Worm (Caenorhabditis elegans) whole organism, midembryonic: ENCODE measurements around the gene fbxa-201.

Experiments used
- T22C8.4 ChIP-seq: fragments of 200-800 bp; sonication (Bioruptor generic); IDR thresholded peaks from 2 replicates; pipeline ENCODE4 v1.3.6; 2022; ENCODE audit warnings: missing genetic modification characterization, missing compliant biosample characterization
- cog-1 ChIP-seq: sonication (generic microtip); optimal IDR thresholded peaks from 2 replicates; lab custom pipeline; 2016; ENCODE audit warnings: missing genetic modification characterization, missing compliant biosample characterization
- flt-1 ChIP-seq: fragments of 200-800 bp; sonication (Bioruptor generic); IDR thresholded peaks from 2 replicates; pipeline ENCODE4 v1.3.6; 2022; ENCODE audit warnings: missing genetic modification characterization, missing compliant biosample characterization
- klf-2 ChIP-seq: fragments of 200-800 bp; sonication (Bioruptor generic); conservative IDR thresholded peaks from 2 replicates; pipeline ENCODE4 v1.3.6; 2022; ENCODE audit warnings: missing genetic modification reagents, missing genetic modification characterization, missing compliant biosample characterization
- med-1 ChIP-seq: sonication (generic microtip); optimal IDR thresholded peaks from 2 replicates; lab custom pipeline; 2017; ENCODE audit warnings: missing genetic modification characterization, mild to moderate bottlenecking, missing compliant biosample characterization, antibody characterized with exemption, missing genetic modification reagents; ENCODE audit not compliant: insufficient read depth
- ref-1 ChIP-seq: fragments of 200-800 bp; sonication (Bioruptor generic); conservative IDR thresholded peaks from 2 replicates; pipeline ENCODE4 v1.3.6; 2022; ENCODE audit warnings: missing genetic modification reagents, missing genetic modification characterization, missing compliant biosample characterization
- tab-1 ChIP-seq: fragments of 200-800 bp; sonication (Bioruptor generic); IDR thresholded peaks from 2 replicates; pipeline ENCODE4 v1.3.6; 2022; ENCODE audit warnings: missing genetic modification characterization, missing compliant biosample characterization
- ztf-23 ChIP-seq: fragments of 200-800 bp; sonication (Bioruptor generic); IDR thresholded peaks from 2 replicates; pipeline ENCODE4 v1.3.6; 2022; ENCODE audit warnings: missing genetic modification reagents, missing genetic modification characterization, missing compliant biosample characterization
- ztf-29 ChIP-seq: fragments of 200-800 bp; sonication (Bioruptor generic); IDR thresholded peaks from 2 replicates; pipeline ENCODE4 v1.3.6; 2022; ENCODE audit warnings: missing genetic modification reagents, missing genetic modification characterization, missing compliant biosample characterization

The fbxa-201 gene

DNA sequence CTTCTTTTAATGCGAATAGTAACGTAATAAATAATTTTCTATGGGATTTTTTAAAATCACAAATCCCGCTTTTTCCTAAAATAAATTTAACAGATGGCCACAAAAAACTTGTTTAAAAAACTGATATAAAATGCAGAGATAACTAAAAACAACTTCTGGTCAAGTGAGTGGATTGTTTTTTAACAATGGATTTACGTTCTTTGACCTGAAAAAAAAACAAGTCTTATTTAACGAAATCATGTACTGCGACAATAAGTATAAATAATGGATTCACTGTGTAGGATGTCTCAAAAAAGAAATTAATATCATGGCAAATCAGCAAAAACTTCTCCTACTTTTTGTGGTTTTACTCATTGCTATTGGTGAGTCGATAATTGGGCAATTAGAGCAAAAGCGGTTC is 18.0 kb upstream of the fbxa-201 start, which contains the start of gene fipr-25:
fipr-25 (plus strand) TSS at position 301 of the 400 bp plus-strand sequence.
- no peak for TF ChIP-seq med-1 (GFP tag; lab: Kevin White, UChicago)
- TF ChIP-seq tab-1 (GFP tag; lab: Robert Waterston, UW) = no peak
- no peak for TF ChIP-seq cog-1 (tag; lab: Kevin White, UChicago)
- TF ChIP-seq ztf-29 (GFP tag; lab: Robert Waterston, UW) = no peak
- TF ChIP-seq klf-2 = no peak
- no peak for TF ChIP-seq flt-1 (GFP tag; lab: Robert Waterston, UW)
- no peak for TF ChIP-seq ref-1
- TF ChIP-seq ztf-23 (GFP tag; lab: Robert Waterston, UW) = no peak
- no peak for TF ChIP-seq T22C8.4 (GFP tag; lab: Robert Waterston, UW)

DNA sequence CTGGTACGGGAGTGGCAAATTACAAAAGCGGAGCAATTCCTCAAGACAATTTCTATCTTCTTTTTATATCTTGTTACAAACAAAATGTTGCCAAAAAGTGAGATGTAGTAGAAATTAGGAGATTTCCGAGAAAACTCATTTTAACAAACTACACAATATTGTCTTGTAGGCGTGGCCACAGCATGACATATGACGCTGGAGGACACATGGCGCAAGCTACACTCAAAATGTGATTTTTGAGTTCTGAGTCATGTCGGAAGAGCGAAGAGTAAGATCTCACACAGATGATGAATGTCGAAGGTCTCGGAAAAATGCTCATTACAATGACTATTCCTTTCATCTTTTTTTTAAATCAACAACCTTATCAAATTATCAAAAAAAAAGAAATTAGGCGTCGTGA is 13.7 kb upstream of the fbxa-201 start, which contains the start of gene Y40B10B.1:
Y40B10B.1 (minus strand) TSS at position 101 of the 400 bp plus-strand sequence.
- TF ChIP-seq klf-2 (no peak), flt-1 (GFP tag; lab: Robert Waterston, UW) (no peak), T22C8.4 (GFP tag; lab: Robert Waterston, UW) (no peak), cog-1 (tag; lab: Kevin White, UChicago) (no peak), ref-1 (no peak), med-1 (GFP tag; lab: Kevin White, UChicago) (no peak), ztf-29 (GFP tag; lab: Robert Waterston, UW) (no peak), tab-1 (GFP tag; lab: Robert Waterston, UW) (no peak), ztf-23 (GFP tag; lab: Robert Waterston, UW) (no peak)

DNA sequence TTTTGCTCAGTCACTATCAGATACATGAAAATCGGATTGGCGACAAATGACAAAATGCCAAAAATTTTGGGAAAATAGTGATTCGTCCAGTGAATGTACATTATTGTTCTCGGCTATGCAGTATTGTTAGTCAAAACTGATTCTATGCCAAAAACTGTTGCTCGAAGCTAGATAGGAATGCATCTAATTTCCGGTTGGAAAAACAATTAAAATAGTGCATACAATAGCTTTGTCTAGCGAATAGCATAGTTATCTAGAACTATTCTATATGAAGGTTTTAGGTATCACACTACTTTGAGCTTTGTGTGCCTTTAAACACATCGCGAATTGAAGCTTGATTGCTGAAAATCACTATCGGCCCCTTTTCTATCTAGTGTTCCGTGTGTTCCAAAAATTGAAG is 10.3 kb upstream of the fbxa-201 start, which contains the start of gene srj-15:
srj-15 (minus strand) TSS at position 101 of the 400 bp plus-strand sequence.
- TF ChIP-seq med-1 (GFP tag; lab: Kevin White, UChicago) (no peak), klf-2 (no peak), ztf-23 (GFP tag; lab: Robert Waterston, UW) (no peak)

DNA sequence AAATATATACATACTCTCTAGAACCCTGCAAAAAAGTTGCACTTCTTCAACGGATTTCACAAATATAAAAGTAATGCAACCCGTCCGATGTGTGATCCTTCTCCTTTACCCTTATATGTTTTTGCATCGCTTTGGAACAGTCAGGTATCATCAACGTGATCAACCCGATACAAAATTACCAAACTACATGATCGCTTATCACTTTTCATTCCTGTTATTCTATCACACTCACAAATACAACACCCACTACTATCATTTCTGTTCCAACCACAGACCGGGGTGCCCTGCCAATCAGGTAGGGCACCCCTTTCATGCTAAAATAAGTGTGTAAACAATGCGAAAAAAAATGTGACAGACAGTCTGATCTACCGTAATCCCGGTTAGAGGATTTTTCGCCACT is 8.2 kb upstream of the fbxa-201 start:
- TF ChIP-seq ztf-23 (GFP tag; lab: Robert Waterston, UW) = no peak

DNA sequence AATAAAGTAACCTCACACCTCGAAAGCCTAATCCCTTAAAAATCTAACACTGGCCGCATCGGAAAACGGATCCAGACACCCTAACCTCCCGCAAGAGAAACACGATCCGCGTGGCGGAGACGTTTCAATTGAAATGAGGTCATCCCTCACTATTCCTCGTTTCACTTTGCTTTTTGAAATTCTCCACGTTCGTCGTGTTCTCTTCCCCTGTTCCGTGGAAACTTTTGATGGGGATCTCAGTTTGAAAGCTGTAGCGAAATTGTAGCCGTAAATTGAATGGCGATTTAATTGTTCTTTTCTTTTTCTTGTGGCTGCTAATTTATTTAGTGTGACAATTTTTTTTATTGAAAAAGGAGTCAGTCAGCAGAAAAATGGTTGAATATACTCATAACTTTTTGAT is 6.3 kb upstream of the fbxa-201 start:
- no peak for TF ChIP-seq T22C8.4 (GFP tag; lab: Robert Waterston, UW)
- no peak for TF ChIP-seq tab-1 (GFP tag; lab: Robert Waterston, UW)
- TF ChIP-seq ref-1 = no peak
- no peak for TF ChIP-seq ztf-29 (GFP tag; lab: Robert Waterston, UW)
- TF ChIP-seq flt-1 (GFP tag; lab: Robert Waterston, UW) = no peak
- no peak for TF ChIP-seq med-1 (GFP tag; lab: Kevin White, UChicago)
- TF ChIP-seq klf-2 = no peak
- TF ChIP-seq cog-1 (tag; lab: Kevin White, UChicago) = no peak
- no peak for TF ChIP-seq ztf-23 (GFP tag; lab: Robert Waterston, UW)

DNA sequence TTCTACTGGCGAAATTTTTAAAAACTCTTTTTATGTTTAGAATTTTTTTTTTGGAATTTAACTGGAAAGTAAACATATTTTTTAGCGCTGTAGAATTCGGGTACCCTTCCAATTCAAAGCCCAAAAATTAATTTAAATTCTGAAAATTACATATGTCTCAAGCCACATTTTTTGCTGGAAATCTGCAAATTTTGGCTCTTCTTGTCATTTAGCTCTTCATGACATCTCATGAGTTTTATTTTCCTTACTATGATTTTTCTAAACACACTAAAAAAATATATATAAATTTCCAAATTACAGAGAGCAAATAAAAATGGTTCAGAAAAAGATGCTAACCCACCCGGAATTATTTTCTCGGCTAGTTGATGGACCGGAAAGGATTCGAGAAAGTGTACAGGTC is 5.9 kb upstream of the fbxa-201 start, which contains the start of gene acs-3:
acs-3 (plus strand) TSS at position 301 of the 400 bp plus-strand sequence.
- TF ChIP-seq flt-1 (GFP tag; lab: Robert Waterston, UW) (no peak), ztf-29 (GFP tag; lab: Robert Waterston, UW) (no peak), ref-1 (no peak), T22C8.4 (GFP tag; lab: Robert Waterston, UW) (no peak), tab-1 (GFP tag; lab: Robert Waterston, UW) (no peak), ztf-23 (GFP tag; lab: Robert Waterston, UW) (no peak), med-1 (GFP tag; lab: Kevin White, UChicago) (no peak), cog-1 (tag; lab: Kevin White, UChicago) (no peak), klf-2 (no peak)

DNA sequence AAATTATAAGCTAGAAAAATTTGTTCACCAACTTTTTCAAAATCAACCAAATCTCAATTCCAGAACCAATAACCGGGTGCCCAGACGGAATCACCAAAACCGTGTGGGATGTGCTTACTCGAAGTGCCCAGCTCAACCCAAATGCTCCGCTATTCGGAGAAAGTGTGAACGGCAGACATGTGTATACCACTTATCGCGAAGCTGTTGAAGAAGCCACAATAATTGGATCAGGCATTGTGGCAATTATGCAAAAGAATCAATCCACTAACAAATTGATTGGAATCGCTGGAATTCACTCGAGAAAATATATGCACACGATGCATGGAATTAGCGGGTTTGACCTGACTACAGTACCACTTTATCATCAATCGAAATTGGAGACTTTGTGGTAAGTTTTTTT is 5.5 kb upstream of the fbxa-201 start:
- TF ChIP-seq ref-1 = no peak

DNA sequence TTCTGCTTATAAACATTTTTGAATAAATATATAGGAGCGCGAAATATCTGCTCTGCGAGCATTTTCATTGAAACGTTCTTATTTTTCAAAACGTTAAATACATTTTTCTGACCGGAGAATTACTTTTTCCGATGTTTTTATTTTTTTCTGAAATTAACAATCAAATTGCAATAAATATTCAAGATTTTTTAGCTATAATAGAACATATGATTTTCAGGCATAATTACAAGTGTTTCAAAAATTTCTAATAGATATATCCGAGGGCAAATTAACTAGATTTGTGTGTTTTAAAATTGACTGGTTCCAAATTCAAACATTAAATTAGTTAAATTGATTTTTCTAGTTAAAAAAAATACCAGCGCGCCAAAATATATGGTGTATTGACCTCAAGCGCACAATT is 3.8 kb downstream of the fbxa-201 start, which contains the start of gene T08B1.4:
T08B1.4 (plus strand) TSS at position 301 of the 400 bp plus-strand sequence.
- no peak for TF ChIP-seq ztf-29 (GFP tag; lab: Robert Waterston, UW)
- no peak for TF ChIP-seq klf-2
- TF ChIP-seq tab-1 (GFP tag; lab: Robert Waterston, UW) = no peak
- no peak for TF ChIP-seq ztf-23 (GFP tag; lab: Robert Waterston, UW)
- TF ChIP-seq med-1 (GFP tag; lab: Kevin White, UChicago) = no peak
- no peak for TF ChIP-seq cog-1 (tag; lab: Kevin White, UChicago)
- no peak for TF ChIP-seq T22C8.4 (GFP tag; lab: Robert Waterston, UW)
- no peak for TF ChIP-seq flt-1 (GFP tag; lab: Robert Waterston, UW)
- TF ChIP-seq ref-1 = no peak

DNA sequence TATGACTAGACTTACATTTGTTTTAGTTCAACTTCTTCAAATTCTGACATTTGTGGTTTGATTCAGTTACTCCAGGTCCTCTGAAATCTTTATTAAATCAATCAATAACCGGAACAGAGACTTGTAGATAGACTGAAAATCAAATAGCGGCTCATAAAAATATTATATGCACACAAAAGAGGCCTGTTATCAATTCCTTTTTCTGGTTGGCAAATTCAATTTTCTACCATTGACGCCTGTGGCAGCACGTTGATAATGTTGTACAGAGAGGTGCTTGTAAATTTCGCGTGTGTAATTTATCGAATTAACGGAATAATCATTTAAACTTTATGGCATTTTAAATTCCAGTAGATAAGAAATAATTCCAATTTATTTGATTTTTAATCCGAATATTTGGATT is 11.8 kb downstream of the fbxa-201 start, which contains the start of gene T08B1.1:
T08B1.1 (minus strand) TSS at position 92 of the 400 bp plus-strand sequence.
- TF ChIP-seq T22C8.4 (GFP tag; lab: Robert Waterston, UW) (no peak), med-1 (GFP tag; lab: Kevin White, UChicago) (no peak), ref-1 (no peak), ztf-29 (GFP tag; lab: Robert Waterston, UW) (no peak), klf-2 (no peak), cog-1 (tag; lab: Kevin White, UChicago) (no peak), ztf-23 (GFP tag; lab: Robert Waterston, UW) (no peak), flt-1 (GFP tag; lab: Robert Waterston, UW) (no peak), tab-1 (GFP tag; lab: Robert Waterston, UW) (no peak)

DNA sequence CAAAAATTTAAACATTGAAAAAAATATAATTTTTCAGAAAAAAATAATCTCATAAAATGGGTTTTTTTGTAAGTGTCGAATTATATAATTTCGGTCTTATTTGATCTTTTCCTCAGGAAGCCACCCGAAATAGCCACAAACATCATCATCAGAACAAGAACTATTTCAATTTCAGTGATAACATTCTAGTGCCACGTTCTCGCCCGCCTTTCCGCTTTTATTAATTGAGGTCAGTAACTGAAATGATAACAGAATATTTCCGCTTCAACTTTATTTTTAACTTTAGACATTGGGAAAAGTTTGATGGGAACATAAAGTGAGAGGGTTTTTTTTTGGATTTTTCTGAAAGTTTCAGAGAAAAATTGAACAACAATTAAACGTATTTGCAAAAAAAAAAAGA is 14.1 kb downstream of the fbxa-201 start:
- TF ChIP-seq ztf-23 (GFP tag; lab: Robert Waterston, UW) = no peak
